Fruit fly (Drosophila melanogaster): ENCODE data around the gene CG6296.

The CG6296 gene

dm6 chr3R:26994532-26994931 lies 10.7 kb downstream of the CG6296 start, which contains the start of gene TwdlC:
Gene TwdlC (plus strand): TSS chr3R:26994832.
- TF ChIP-seq CG1621 (tag; optimal IDR thresholded peaks at IDR 0.05) (no peak), Hr4 (GFP tag; optimal IDR thresholded peaks at IDR 0.05) (no peak), svp (GFP tag) (no peak), Hr38 (GFP tag; optimal IDR thresholded peaks at IDR 0.05) (no peak), Ets21C (GFP tag; optimal IDR thresholded peaks at IDR 0.05) (no peak), dsx (GFP tag; optimal IDR thresholded peaks at IDR 0.05; ENCODE audit: poor library complexity, severe bottlenecking) (no peak), lz (GFP tag; optimal IDR thresholded peaks at IDR 0.05) (no peak), CG6808 (GFP tag; optimal IDR thresholded peaks at IDR 0.05) (no peak), CG11294 (GFP tag; IDR thresholded peaks at IDR 0.05) (no peak), Gug (GFP tag; IDR thresholded peaks at IDR 0.05) (no peak), dac (GFP tag; optimal IDR thresholded peaks at IDR 0.05) (no peak), CG6792 (GFP tag; optimal IDR thresholded peaks at IDR 0.05) (no peak), spab (GFP tag; optimal IDR thresholded peaks at IDR 0.05) (no peak), CG10631 (GFP tag; optimal IDR thresholded peaks at IDR 0.05) (no peak), CG3032 (tag; optimal IDR thresholded peaks at IDR 0.05) (no peak), CG8319 (GFP tag; optimal IDR thresholded peaks at IDR 0.05) (no peak), cyc (GFP tag; optimal IDR thresholded peaks at IDR 0.05) (no peak)

- TF ChIP-seq CG11294 (GFP tag; IDR thresholded peaks at IDR 0.05) (no peak), pdm3 (GFP tag; optimal IDR thresholded peaks at IDR 0.05) (peak; percentile 43), CG34406 (GFP tag; optimal IDR thresholded peaks at IDR 0.05) (peak; percentile 42), CG15336 (GFP tag; IDR thresholded peaks at IDR 0.05) (0 out of 2 replicates have a peak, but pooled peaks have one; percentile 24), CG1621 (tag; optimal IDR thresholded peaks at IDR 0.05) (no peak), CG6854 (GFP tag; optimal IDR thresholded peaks at IDR 0.05) (no peak), Sox15 (GFP tag; optimal IDR thresholded peaks at IDR 0.05) (peak; percentile 5), net (GFP tag; optimal IDR thresholded peaks at IDR 0.05) (no peak), Ets96B (tag; optimal IDR thresholded peaks at IDR 0.05) (peak; percentile 50), CG10631 (GFP tag; optimal IDR thresholded peaks at IDR 0.05) (peak; percentile 32), CG16779 (tag; optimal IDR thresholded peaks at IDR 0.05) (peak; percentile 15), esn (GFP tag; optimal IDR thresholded peaks at IDR 0.05) (peak; percentile 81), Eip93F (GFP tag; optimal IDR thresholded peaks at IDR 0.05) (peak; percentile 83), fkh (GFP tag; optimal IDR thresholded peaks at IDR 0.05) (peak; percentile 70), achi (GFP tag; optimal IDR thresholded peaks at IDR 0.05) (peak; percentile 65), Sox14 (GFP tag; optimal IDR thresholded peaks at IDR 0.05) (peak; percentile 77), CG8319 (GFP tag; optimal IDR thresholded peaks at IDR 0.05) (peak; percentile 45), CG6163 (GFP tag; IDR thresholded peaks at IDR 0.05) (no peak), Blimp-1 (GFP tag; optimal IDR thresholded peaks at IDR 0.05) (peak; percentile 53), CG32006 (GFP tag; optimal IDR thresholded peaks at IDR 0.05) (peak; percentile 9), CG11902 (GFP tag; optimal IDR thresholded peaks at IDR 0.05) (peak; percentile 57), cyc (GFP tag; optimal IDR thresholded peaks at IDR 0.05) (peak; percentile 77), Eip75B (GFP tag; optimal IDR thresholded peaks at IDR 0.05) (peak; percentile 72), eg (GFP tag; IDR thresholded peaks at IDR 0.05) (0 out of 3 replicates have a peak, but pooled peaks have one; percentile 38), dsx (GFP tag; optimal IDR thresholded peaks at IDR 0.05; ENCODE audit: poor library complexity, severe bottlenecking) (peak; percentile 67), spab (GFP tag; optimal IDR thresholded peaks at IDR 0.05) (peak; percentile 47), Ets21C (GFP tag; optimal IDR thresholded peaks at IDR 0.05) (peak; percentile 34), CG3032 (tag; optimal IDR thresholded peaks at IDR 0.05) (peak; percentile 53), Met (GFP tag; optimal IDR thresholded peaks at IDR 0.05) (peak; percentile 81), vri (GFP tag; optimal IDR thresholded peaks at IDR 0.05) (peak; percentile 48), CG10669 (GFP tag; optimal IDR thresholded peaks at IDR 0.05) (peak; percentile 64), salr (GFP tag; optimal IDR thresholded peaks at IDR 0.05) (no peak), Sox102F (GFP tag; optimal IDR thresholded peaks at IDR 0.05) (peak; percentile 68), CG6276 (GFP tag; optimal IDR thresholded peaks at IDR 0.05) (peak; percentile 65), OdsH (GFP tag; optimal IDR thresholded peaks at IDR 0.05) (peak; percentile 36), dac (GFP tag; optimal IDR thresholded peaks at IDR 0.05) (no peak), CG6808 (GFP tag; optimal IDR thresholded peaks at IDR 0.05) (peak; percentile 44), ss (GFP tag; optimal IDR thresholded peaks at IDR 0.05) (peak; percentile 15 to 57), svp (GFP tag) (peak; percentile 94), Hr38 (GFP tag; optimal IDR thresholded peaks at IDR 0.05) (no peak), topi (GFP tag; optimal IDR thresholded peaks at IDR 0.05) (peak; percentile 85), CG31627 (GFP tag; optimal IDR thresholded peaks at IDR 0.05) (peak; percentile 56)
Observed at dm6 chr3R:26989802-26990509, 15.3 kb downstream of the CG6296 start, which contains the start of gene CG31076. Gene CG31076 (minus strand): TSS chr3R:26989852.

Data from whole organism, prepupa.